Worm (Caenorhabditis elegans) whole organism, midembryonic: ENCODE results near the gene tsct-1.

Experiments
- T22C8.4 ChIP-seq: fragments of 200-800 bp; sonication (Bioruptor generic); IDR thresholded peaks from 2 replicates; pipeline ENCODE4 v1.3.6; 2022; ENCODE audit warnings: missing genetic modification characterization, missing compliant biosample characterization
- flt-1 ChIP-seq: fragments of 200-800 bp; sonication (Bioruptor generic); IDR thresholded peaks from 2 replicates; pipeline ENCODE4 v1.3.6; 2022; ENCODE audit warnings: missing genetic modification characterization, missing compliant biosample characterization
- med-1 ChIP-seq: sonication (generic microtip); optimal IDR thresholded peaks from 2 replicates; lab custom pipeline; 2017; ENCODE audit warnings: missing genetic modification characterization, mild to moderate bottlenecking, missing compliant biosample characterization, antibody characterized with exemption, missing genetic modification reagents; ENCODE audit not compliant: insufficient read depth
- ref-1 ChIP-seq: fragments of 200-800 bp; sonication (Bioruptor generic); conservative IDR thresholded peaks from 2 replicates; pipeline ENCODE4 v1.3.6; 2022; ENCODE audit warnings: missing genetic modification reagents, missing genetic modification characterization, missing compliant biosample characterization
- tab-1 ChIP-seq: fragments of 200-800 bp; sonication (Bioruptor generic); IDR thresholded peaks from 2 replicates; pipeline ENCODE4 v1.3.6; 2022; ENCODE audit warnings: missing genetic modification characterization, missing compliant biosample characterization
- ztf-23 ChIP-seq: fragments of 200-800 bp; sonication (Bioruptor generic); IDR thresholded peaks from 2 replicates; pipeline ENCODE4 v1.3.6; 2022; ENCODE audit warnings: missing genetic modification reagents, missing genetic modification characterization, missing compliant biosample characterization
- ztf-29 ChIP-seq: fragments of 200-800 bp; sonication (Bioruptor generic); IDR thresholded peaks from 2 replicates; pipeline ENCODE4 v1.3.6; 2022; ENCODE audit warnings: missing genetic modification reagents, missing genetic modification characterization, missing compliant biosample characterization

DNA sequence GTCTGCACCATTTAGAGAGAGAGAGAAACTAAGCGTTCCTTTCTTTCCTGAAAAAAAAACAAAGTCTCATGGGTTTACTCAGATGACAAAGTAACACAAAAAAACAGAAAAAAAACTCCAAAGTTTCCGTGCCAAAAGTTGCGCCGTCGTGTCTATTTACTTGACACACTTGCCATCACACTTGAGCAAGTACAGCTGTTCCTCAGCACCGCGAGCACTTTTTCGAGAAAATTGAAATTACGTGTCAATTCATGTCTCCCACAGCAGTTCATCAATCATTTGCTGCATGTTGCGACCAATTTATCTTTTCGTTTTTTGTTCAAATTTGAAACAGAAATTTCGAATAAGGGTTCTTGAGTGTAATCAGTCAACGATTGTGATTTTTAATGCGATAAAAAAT, 2.6 kb downstream of the tsct-1 start:
- TF ChIP-seq T22C8.4 (no peak), ztf-23 (GFP tag; lab: Robert Waterston, UW) (no peak), med-1 (no peak), ref-1 (GFP tag; lab: Robert Waterston, UW) (no peak), flt-1 (no peak), ztf-29 (GFP tag; lab: Robert Waterston, UW) (no peak), tab-1 (no peak)
